Worm (Caenorhabditis elegans) whole organism, L4 larva: ENCODE results near the gene K08C7.4.

Experiments used
- set-16 ChIP-seq: fragments of 200-800 bp; sonication (Bioruptor generic); IDR thresholded peaks from 2 replicates; pipeline ENCODE4 v1.3.6; 2022; ENCODE audit warnings: missing genetic modification reagents, missing genetic modification characterization, missing compliant biosample characterization
- ztf-11 ChIP-seq: fragments of 150-350 bp; optimal IDR thresholded peaks from 2 replicates; lab custom pipeline; 2014; ENCODE audit warnings: missing biosample characterization, missing genetic modification characterization

DNA sequence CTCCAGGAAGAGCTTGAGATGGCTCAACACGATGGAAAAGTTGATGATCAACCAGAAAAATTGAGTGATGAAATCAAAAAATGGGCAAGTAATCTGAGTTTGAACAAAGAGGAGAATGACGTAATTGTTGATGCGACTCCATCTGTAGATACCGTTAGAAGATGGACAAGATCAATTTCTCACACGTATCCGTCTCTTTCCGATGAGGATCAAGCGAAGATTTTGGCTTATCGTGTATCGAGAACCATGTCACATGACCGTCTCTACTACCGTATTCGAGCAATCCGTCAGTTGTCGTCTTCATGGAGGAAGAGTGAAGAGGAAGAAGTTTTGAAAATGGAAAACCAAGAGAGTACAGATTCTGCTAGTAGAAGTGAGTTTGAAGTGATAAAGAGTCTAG, 37.8 kb upstream of the K08C7.4 start:
- TF ChIP-seq set-16 (GFP tag; lab: Robert Waterston, UW) (no peak), ztf-11 (no peak)
